Worm (Caenorhabditis elegans) whole organism, midembryonic: ENCODE measurements around the gene Y51H7C.1.

Experiments
- T22C8.4 ChIP-seq: fragments of 200-800 bp; sonication (Bioruptor generic); IDR thresholded peaks from 2 replicates; pipeline ENCODE4 v1.3.6; 2022; ENCODE audit warnings: missing genetic modification characterization, missing compliant biosample characterization
- cog-1 ChIP-seq: sonication (generic microtip); optimal IDR thresholded peaks from 2 replicates; lab custom pipeline; 2016; ENCODE audit warnings: missing genetic modification characterization, missing compliant biosample characterization
- flt-1 ChIP-seq: fragments of 200-800 bp; sonication (Bioruptor generic); IDR thresholded peaks from 2 replicates; pipeline ENCODE4 v1.3.6; 2022; ENCODE audit warnings: missing genetic modification characterization, missing compliant biosample characterization
- klf-2 ChIP-seq: fragments of 200-800 bp; sonication (Bioruptor generic); conservative IDR thresholded peaks from 2 replicates; pipeline ENCODE4 v1.3.6; 2022; ENCODE audit warnings: missing genetic modification reagents, missing genetic modification characterization, missing compliant biosample characterization
- med-1 ChIP-seq: sonication (generic microtip); optimal IDR thresholded peaks from 2 replicates; lab custom pipeline; 2017; ENCODE audit warnings: missing genetic modification characterization, mild to moderate bottlenecking, missing compliant biosample characterization, antibody characterized with exemption, missing genetic modification reagents; ENCODE audit not compliant: insufficient read depth
- ref-1 ChIP-seq: fragments of 200-800 bp; sonication (Bioruptor generic); conservative IDR thresholded peaks from 2 replicates; pipeline ENCODE4 v1.3.6; 2022; ENCODE audit warnings: missing genetic modification reagents, missing genetic modification characterization, missing compliant biosample characterization
- tab-1 ChIP-seq: fragments of 200-800 bp; sonication (Bioruptor generic); IDR thresholded peaks from 2 replicates; pipeline ENCODE4 v1.3.6; 2022; ENCODE audit warnings: missing genetic modification characterization, missing compliant biosample characterization
- ztf-23 ChIP-seq: fragments of 200-800 bp; sonication (Bioruptor generic); IDR thresholded peaks from 2 replicates; pipeline ENCODE4 v1.3.6; 2022; ENCODE audit warnings: missing genetic modification reagents, missing genetic modification characterization, missing compliant biosample characterization
- ztf-29 ChIP-seq: fragments of 200-800 bp; sonication (Bioruptor generic); IDR thresholded peaks from 2 replicates; pipeline ENCODE4 v1.3.6; 2022; ENCODE audit warnings: missing genetic modification reagents, missing genetic modification characterization, missing compliant biosample characterization

The Y51H7C.1 gene

DNA sequence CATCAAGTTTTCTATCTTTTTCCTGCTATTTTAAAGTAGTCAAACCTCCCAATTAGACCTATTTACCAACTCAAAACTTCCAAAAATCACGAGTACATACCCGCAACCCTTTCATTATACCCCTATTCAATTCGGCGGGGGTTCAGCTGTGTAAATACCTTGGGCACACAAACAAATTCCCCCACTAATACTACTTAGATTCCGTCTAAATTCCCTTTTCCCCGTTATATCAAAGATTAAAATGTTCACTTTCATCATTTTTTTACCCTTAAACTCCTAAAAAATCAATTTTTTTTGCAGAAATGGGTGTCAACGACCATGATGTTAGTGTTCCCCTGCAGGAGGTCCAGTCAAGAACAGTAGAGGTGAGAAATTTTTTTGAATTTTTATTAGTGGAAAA, 36.7 kb downstream of the Y51H7C.1 start, which contains the start of gene fdgt-1:
Gene fdgt-1, plus strand, starts transcription at position 301 of the 400 bp plus-strand sequence.
- TF ChIP-seq ztf-23 (GFP tag; lab: Robert Waterston, UW): no peak
- TF ChIP-seq klf-2 (GFP tag; lab: Robert Waterston, UW): no peak
- no peak for TF ChIP-seq med-1 (GFP tag; lab: Kevin White, UChicago)
- TF ChIP-seq tab-1 (GFP tag; lab: Robert Waterston, UW): no peak
- no peak for TF ChIP-seq flt-1 (GFP tag; lab: Robert Waterston, UW)
- no peak for TF ChIP-seq ref-1 (GFP tag; lab: Robert Waterston, UW)
- no peak for TF ChIP-seq ztf-29 (GFP tag; lab: Robert Waterston, UW)

- no peak for TF ChIP-seq med-1 (GFP tag; lab: Kevin White, UChicago)
- no peak for TF ChIP-seq klf-2 (GFP tag; lab: Robert Waterston, UW)
- TF ChIP-seq ztf-23 (GFP tag; lab: Robert Waterston, UW): no peak
- no peak for TF ChIP-seq flt-1 (GFP tag; lab: Robert Waterston, UW)
- no peak for TF ChIP-seq tab-1 (GFP tag; lab: Robert Waterston, UW)
- TF ChIP-seq T22C8.4: no peak
- TF ChIP-seq ref-1 (GFP tag; lab: Robert Waterston, UW): no peak
- TF ChIP-seq cog-1 (tag; lab: Kevin White, UChicago): no peak
- no peak for TF ChIP-seq ztf-29 (GFP tag; lab: Robert Waterston, UW)
Observed at ce11 chrII:1517354-1517753, 49.8 kb downstream of the Y51H7C.1 start, which contains the start of gene math-45. Gene math-45 (minus strand): TSS chrII:1517454.

DNA sequence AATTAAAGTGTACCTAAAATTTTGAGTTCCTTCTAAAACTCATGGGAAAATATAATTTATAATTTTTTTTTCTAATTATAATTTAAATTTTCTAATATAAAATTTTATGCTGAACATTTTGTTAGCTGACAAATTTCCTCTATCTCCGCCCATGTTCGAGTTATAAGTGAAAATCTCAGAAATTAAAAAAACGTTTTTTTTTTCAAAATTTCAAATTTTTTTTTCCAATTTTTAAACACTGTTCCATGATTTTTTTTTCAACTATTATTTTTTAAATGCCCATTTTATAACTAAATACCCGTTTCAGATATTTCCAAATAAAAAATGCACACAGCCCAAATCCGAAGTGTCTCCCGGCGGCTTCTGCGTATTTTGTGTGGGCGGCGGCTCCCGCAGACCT, 51.4 kb downstream of the Y51H7C.1 start, which contains the start of gene Y51H7BR.8:
Gene Y51H7BR.8, plus strand, starts transcription at position 301 of the 400 bp plus-strand sequence.
- TF ChIP-seq ztf-23 (GFP tag; lab: Robert Waterston, UW): no peak
- TF ChIP-seq med-1 (GFP tag; lab: Kevin White, UChicago): no peak
- no peak for TF ChIP-seq tab-1 (GFP tag; lab: Robert Waterston, UW)
- TF ChIP-seq T22C8.4: no peak
- no peak for TF ChIP-seq flt-1 (GFP tag; lab: Robert Waterston, UW)
- TF ChIP-seq klf-2 (GFP tag; lab: Robert Waterston, UW): no peak
- no peak for TF ChIP-seq ztf-29 (GFP tag; lab: Robert Waterston, UW)
- TF ChIP-seq cog-1 (tag; lab: Kevin White, UChicago): no peak
- TF ChIP-seq ref-1 (GFP tag; lab: Robert Waterston, UW): no peak
